Worm (Caenorhabditis elegans) whole organism, L1 larva: ENCODE data around the gene F35B12.9.

Source experiments
- C16A3.4 ChIP-seq: fragments of 150-350 bp; optimal IDR thresholded peaks from 2 replicates; lab custom pipeline; 2014; ENCODE audit warnings: missing biosample characterization, missing genetic modification characterization
- Y116A8C.19 ChIP-seq: sonication (generic microtip); optimal IDR thresholded peaks from 2 replicates; lab custom pipeline; 2016; ENCODE audit warnings: missing compliant biosample characterization, missing genetic modification characterization, borderline replicate concordance
- aha-1 ChIP-seq: fragments of 150-350 bp; optimal IDR thresholded peaks from 2 replicates; lab custom pipeline; 2014; ENCODE audit warnings: missing biosample characterization, missing genetic modification characterization
- ama-1 ChIP-seq: fragments of 150-350 bp; optimal IDR thresholded peaks from 2 replicates; lab custom pipeline; 2014
- blmp-1 ChIP-seq: fragments of 150-350 bp; optimal IDR thresholded peaks from 2 replicates; lab custom pipeline; 2014; ENCODE audit warnings: missing biosample characterization, missing genetic modification characterization
- ceh-63 ChIP-seq: fragments of 200-800 bp; sonication (Bioruptor generic); optimal IDR thresholded peaks from 2 replicates; lab custom pipeline; 2018; ENCODE audit warnings: mild to moderate bottlenecking, missing genetic modification characterization, missing compliant biosample characterization
- ceh-8 ChIP-seq: fragments of 200-800 bp; sonication (Bioruptor generic); optimal IDR thresholded peaks from 2 replicates; lab custom pipeline; 2018; ENCODE audit warnings: mild to moderate bottlenecking, missing genetic modification characterization, moderate library complexity, missing compliant biosample characterization
- ceh-82 ChIP-seq, 3 experiments: fragments of 150-350 bp in 1 of 3; sonication (generic microtip) in 2 of 3; optimal IDR thresholded peaks; 2 replicates each; lab custom pipeline; 2014 to 2017; ENCODE audit warnings: missing biosample characterization in 3 of 3, missing genetic modification characterization in 3 of 3
- ceh-88 ChIP-seq: fragments of 200-800 bp; sonication (Bioruptor generic); IDR thresholded peaks from 2 replicates; pipeline ENCODE4 v1.3.6; 2022; ENCODE audit warnings: missing genetic modification characterization, missing compliant biosample characterization
- ces-1 ChIP-seq: fragments of 150-350 bp; optimal IDR thresholded peaks from 2 replicates; lab custom pipeline; 2014; ENCODE audit warnings: missing biosample characterization, missing genetic modification reagents, missing genetic modification characterization
- dsc-1 ChIP-seq: sonication (generic microtip); optimal IDR thresholded peaks from 2 replicates; lab custom pipeline; 2016; ENCODE audit warnings: mild to moderate bottlenecking, missing genetic modification characterization, missing compliant biosample characterization
- efl-1 ChIP-seq, 4 experiments: fragments of 150-350 bp; optimal IDR thresholded peaks in 3 of 4; peaks in 1 of 4; 1 replicate in 1 of 4; 2 replicates in 3 of 4; lab custom pipeline; 2014; ENCODE audit warnings: missing biosample characterization in 2 of 4, missing genetic modification characterization in 2 of 4, missing genetic modification reagents in 2 of 4
- efl-3 ChIP-seq: fragments of 200-800 bp; sonication (Bioruptor generic); optimal IDR thresholded peaks from 2 replicates; lab custom pipeline; 2018; ENCODE audit warnings: mild to moderate bottlenecking, missing genetic modification characterization, missing compliant biosample characterization
- egl-13 ChIP-seq: sonication (generic microtip); optimal IDR thresholded peaks from 2 replicates; lab custom pipeline; 2016; ENCODE audit warnings: missing genotype, missing genetic modification reagents, missing genetic modification characterization, missing compliant biosample characterization
- elt-3 ChIP-seq, 6 experiments: fragments of 150-350 bp in 1 of 6; sonication (generic microtip); optimal IDR thresholded peaks; 2 replicates each; lab custom pipeline; 2017 to 2018; ENCODE audit warnings: missing biosample characterization in 6 of 6, missing genetic modification characterization in 6 of 6, inconsistent platforms in 1 of 6
- fkh-4 ChIP-seq: sonication (generic microtip); optimal IDR thresholded peaks from 2 replicates; lab custom pipeline; 2016; ENCODE audit warnings: missing compliant biosample characterization, missing genetic modification characterization, borderline replicate concordance
- grh-1 ChIP-seq: fragments of 200-800 bp; sonication (Bioruptor generic); IDR thresholded peaks from 2 replicates; pipeline ENCODE4 v1.3.6; 2022; ENCODE audit warnings: missing genetic modification reagents, missing genetic modification characterization, missing compliant biosample characterization
- hlh-17 ChIP-seq: fragments of 200-800 bp; sonication (Bioruptor generic); optimal IDR thresholded peaks from 2 replicates; lab custom pipeline; 2018; ENCODE audit warnings: missing genetic modification characterization, mild to moderate bottlenecking, missing compliant biosample characterization, moderate library complexity, borderline replicate concordance
- hlh-4 ChIP-seq: sonication (generic microtip); optimal IDR thresholded peaks from 2 replicates; lab custom pipeline; 2016; ENCODE audit warnings: mild to moderate bottlenecking, missing genetic modification characterization, missing compliant biosample characterization
- hpl-2 ChIP-seq: fragments of 150-350 bp; optimal IDR thresholded peaks from 2 replicates; lab custom pipeline; 2014; ENCODE audit warnings: missing biosample characterization, missing genetic modification reagents, missing genetic modification characterization
- isw-1 ChIP-seq: fragments of 200-800 bp; sonication (Bioruptor generic); IDR thresholded peaks from 2 replicates; pipeline ENCODE4 v1.3.6; 2022; ENCODE audit warnings: missing genetic modification characterization, missing compliant biosample characterization
- jun-1 ChIP-seq: fragments of 150-350 bp; optimal IDR thresholded peaks from 2 replicates; lab custom pipeline; 2014; ENCODE audit warnings: missing biosample characterization, missing genetic modification reagents, missing genetic modification characterization
- lin-15B ChIP-seq: fragments of 150-350 bp; sonication (generic microtip); optimal IDR thresholded peaks from 3 replicates; lab custom pipeline; 2014; ENCODE audit warnings: missing biosample characterization, missing genetic modification characterization
- lin-35 ChIP-seq, 2 experiments: fragments of 150-350 bp; optimal IDR thresholded peaks; 2 replicates each; lab custom pipeline; 2014; ENCODE audit warnings: missing biosample characterization in 2 of 2, missing genetic modification characterization in 2 of 2, missing genetic modification reagents in 2 of 2
- lir-3 ChIP-seq: sonication (generic microtip); optimal IDR thresholded peaks from 2 replicates; lab custom pipeline; 2016; ENCODE audit warnings: mild to moderate bottlenecking, missing genetic modification characterization, moderate library complexity, missing compliant biosample characterization; ENCODE audit not compliant: poor library complexity
- mab-9 ChIP-seq: fragments of 200-800 bp; sonication (Bioruptor generic); IDR thresholded peaks from 2 replicates; pipeline ENCODE4 v1.3.6; 2022; ENCODE audit warnings: missing genetic modification reagents, missing genetic modification characterization, missing compliant biosample characterization
- mef-2 ChIP-seq: fragments of 150-350 bp; optimal IDR thresholded peaks from 2 replicates; lab custom pipeline; 2014; ENCODE audit warnings: missing biosample characterization, missing genetic modification characterization
- mep-1 ChIP-seq: fragments of 150-350 bp; optimal IDR thresholded peaks from 2 replicates; lab custom pipeline; 2014; ENCODE audit warnings: missing biosample characterization, missing genetic modification characterization
- nhr-11 ChIP-seq: fragments of 150-350 bp; optimal IDR thresholded peaks from 2 replicates; lab custom pipeline; 2014; ENCODE audit warnings: missing biosample characterization, missing genetic modification characterization
- nhr-12 ChIP-seq: sonication (generic microtip); optimal IDR thresholded peaks from 2 replicates; lab custom pipeline; 2017; ENCODE audit warnings: missing biosample characterization, missing genetic modification characterization
- nhr-237 ChIP-seq: fragments of 150-350 bp; optimal IDR thresholded peaks from 2 replicates; lab custom pipeline; 2014; ENCODE audit warnings: missing biosample characterization, missing genetic modification characterization
- nhr-77 ChIP-seq: fragments of 150-350 bp; optimal IDR thresholded peaks from 2 replicates; lab custom pipeline; 2014; ENCODE audit warnings: missing biosample characterization, missing genetic modification characterization
- nhr-84 ChIP-seq: sonication (generic microtip); optimal IDR thresholded peaks from 2 replicates; lab custom pipeline; 2017; ENCODE audit warnings: missing biosample characterization, missing genetic modification characterization
- nhr-90 ChIP-seq: sonication (generic microtip); optimal IDR thresholded peaks from 2 replicates; lab custom pipeline; 2016; ENCODE audit warnings: mild to moderate bottlenecking, missing genetic modification characterization, missing compliant biosample characterization; ENCODE audit not compliant: poor library complexity
- pag-3 ChIP-seq: sonication (generic microtip); optimal IDR thresholded peaks from 2 replicates; lab custom pipeline; 2017; ENCODE audit warnings: missing genetic modification characterization, mild to moderate bottlenecking, missing compliant biosample characterization, antibody characterized with exemption, borderline replicate concordance; ENCODE audit not compliant: insufficient read depth
- pax-3 ChIP-seq: fragments of 200-800 bp; sonication (Bioruptor generic); optimal IDR thresholded peaks from 2 replicates; lab custom pipeline; 2018; ENCODE audit warnings: mild to moderate bottlenecking, missing genetic modification characterization, moderate library complexity, missing compliant biosample characterization
- rnt-1 ChIP-seq: sonication (generic microtip); optimal IDR thresholded peaks from 2 replicates; lab custom pipeline; 2016; ENCODE audit warnings: mild to moderate bottlenecking, missing genetic modification characterization, moderate library complexity, missing compliant biosample characterization
- snpc-4 ChIP-seq: fragments of 150-350 bp; optimal IDR thresholded peaks from 2 replicates; lab custom pipeline; 2014; ENCODE audit warnings: missing biosample characterization, missing genetic modification characterization
- snu-23 ChIP-seq: sonication (generic microtip); optimal IDR thresholded peaks from 2 replicates; lab custom pipeline; 2016; ENCODE audit warnings: missing genetic modification characterization, missing compliant biosample characterization
- sox-4 ChIP-seq: sonication (generic microtip); optimal IDR thresholded peaks from 2 replicates; lab custom pipeline; 2016; ENCODE audit warnings: missing genetic modification characterization, missing compliant biosample characterization
- sptf-1 ChIP-seq: fragments of 150-350 bp; optimal IDR thresholded peaks from 2 replicates; lab custom pipeline; 2014; ENCODE audit warnings: missing biosample characterization, missing genetic modification characterization
- swsn-7 ChIP-seq: sonication (generic microtip); optimal IDR thresholded peaks from 2 replicates; lab custom pipeline; 2016; ENCODE audit warnings: missing genetic modification characterization, missing compliant biosample characterization
- tbx-2 ChIP-seq: sonication (generic microtip); optimal IDR thresholded peaks from 2 replicates; lab custom pipeline; 2016; ENCODE audit warnings: missing genetic modification characterization, missing compliant biosample characterization
- tlp-1 ChIP-seq: fragments of 150-350 bp; optimal IDR thresholded peaks from 2 replicates; lab custom pipeline; 2014; ENCODE audit warnings: missing biosample characterization, missing genetic modification characterization
- unc-130 ChIP-seq: fragments of 150-350 bp; optimal IDR thresholded peaks from 2 replicates; lab custom pipeline; 2017; ENCODE audit warnings: missing biosample characterization, missing genetic modification characterization, inconsistent platforms
- unc-30 ChIP-seq: sonication (generic microtip); optimal IDR thresholded peaks from 2 replicates; lab custom pipeline; 2017; ENCODE audit warnings: missing biosample characterization, missing genetic modification characterization
- unc-62 ChIP-seq: fragments of 150-350 bp; optimal IDR thresholded peaks from 2 replicates; lab custom pipeline; 2014; ENCODE audit warnings: missing biosample characterization, missing genetic modification reagents, missing genetic modification characterization
- unc-98 ChIP-seq: fragments of 200-800 bp; sonication (Bioruptor generic); IDR thresholded peaks from 2 replicates; pipeline ENCODE4 v1.3.6; 2022; ENCODE audit warnings: missing genetic modification characterization, missing compliant biosample characterization
- xbp-1 ChIP-seq: sonication (generic microtip); optimal IDR thresholded peaks from 2 replicates; lab custom pipeline; 2016; ENCODE audit warnings: missing genetic modification characterization, missing compliant biosample characterization
- zag-1 ChIP-seq: fragments of 150-350 bp; optimal IDR thresholded peaks from 2 replicates; lab custom pipeline; 2014; ENCODE audit warnings: missing biosample characterization, missing genetic modification characterization
- zip-4 ChIP-seq: fragments of 200-800 bp; sonication (Bioruptor generic); optimal IDR thresholded peaks from 2 replicates; lab custom pipeline; 2018; ENCODE audit warnings: mild to moderate bottlenecking, missing genetic modification characterization, moderate library complexity, missing compliant biosample characterization
- ztf-4 ChIP-seq: fragments of 150-350 bp; optimal IDR thresholded peaks from 2 replicates; lab custom pipeline; 2014; ENCODE audit warnings: missing biosample characterization, missing genetic modification characterization

F35B12.9 gene

DNA sequence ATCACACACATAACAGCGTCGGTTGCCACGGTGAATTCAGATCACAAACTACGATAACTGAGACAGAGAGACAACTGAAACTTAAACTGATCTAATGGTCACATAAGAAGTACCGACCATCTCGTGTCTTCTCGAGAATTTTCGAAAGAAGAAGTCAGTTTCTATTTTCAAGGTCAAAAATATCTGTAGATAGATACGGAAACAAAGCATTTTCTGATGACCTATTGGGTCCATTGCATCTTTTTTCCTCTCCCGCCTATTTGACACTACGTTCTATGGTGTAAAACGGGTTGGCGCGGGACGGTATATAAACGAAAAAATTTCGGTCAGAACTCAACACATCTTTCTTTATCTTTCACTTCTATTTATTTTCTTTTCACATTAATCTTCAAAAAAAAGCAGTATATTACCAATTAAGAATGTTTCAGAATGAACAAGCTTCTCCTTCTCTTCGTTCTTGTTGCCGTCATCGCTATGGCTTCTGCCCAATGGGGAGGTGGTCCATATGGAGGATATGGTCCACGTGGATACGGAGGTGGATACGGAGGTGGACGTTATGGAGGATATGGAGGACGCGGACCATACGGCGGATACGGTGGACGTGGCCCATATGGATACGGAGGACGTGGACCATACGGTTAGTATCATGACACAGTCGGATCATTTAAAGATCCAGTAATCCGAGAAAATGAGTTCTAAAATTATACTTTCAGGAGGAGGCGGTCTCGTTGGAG, 15.1 kb downstream of the F35B12.9 start, which contains the start of gene nlp-24:
TSS of gene nlp-24 (plus strand) at position 429 of the 734 bp plus-strand sequence.
- peak; percentile 59 for TF ChIP-seq blmp-1 (tag; lab: Kevin White, UChicago)
- TF ChIP-seq snu-23 (GFP tag; lab: Kevin White, UChicago) = peak; percentile 72
- no peak for TF ChIP-seq zag-1 (tag; lab: Kevin White, UChicago)
- no peak for TF ChIP-seq dsc-1 (tag; lab: Kevin White, UChicago)
- TF ChIP-seq hlh-4 (tag; lab: Kevin White, UChicago) = no peak
- no peak for TF ChIP-seq efl-3 (GFP tag; lab: Kevin White, UChicago)
- peak in 5 of 6 experiments; percentile 5 to 78 (median 36) for TF ChIP-seq elt-3 (tag; optimal IDR thresholded peaks at IDR 0.05; lab: Kevin White, UChicago)
- TF ChIP-seq hpl-2 (GFP tag; lab: Kevin White, UChicago) = no peak
- no peak for TF ChIP-seq zip-4 (GFP tag; lab: Kevin White, UChicago)
- no peak for TF ChIP-seq tlp-1 (tag; lab: Kevin White, UChicago)
- TF ChIP-seq nhr-84 (tag; lab: Kevin White, UChicago) = no peak
- no peak for TF ChIP-seq pag-3 (tag; lab: Kevin White, UChicago)
- no peak for TF ChIP-seq C16A3.4 (tag; lab: Kevin White, UChicago)
- TF ChIP-seq ceh-63 (GFP tag; lab: Kevin White, UChicago) = no peak
- TF ChIP-seq Y116A8C.19 (tag; lab: Kevin White, UChicago) = no peak
- no peak for TF ChIP-seq nhr-77 (tag; lab: Kevin White, UChicago)
- TF ChIP-seq nhr-90 (tag; lab: Kevin White, UChicago) = peak; percentile 33
- no peak for TF ChIP-seq mef-2 (tag; lab: Kevin White, UChicago)
- TF ChIP-seq egl-13 (tag; lab: Kevin White, UChicago) = no peak
- TF ChIP-seq nhr-12 (tag; lab: Kevin White, UChicago) = no peak
- no peak for TF ChIP-seq ama-1 (lab: Kevin White, UChicago)
- TF ChIP-seq unc-130 (tag; lab: Kevin White, UChicago) = no peak
- peak in 1 of 2 experiments; percentile 24 for TF ChIP-seq lin-35 (GFP tag; optimal IDR thresholded peaks at IDR 0.05; lab: Kevin White, UChicago)
- TF ChIP-seq pax-3 = no peak
- no peak for TF ChIP-seq xbp-1 (tag; lab: Kevin White, UChicago)
- no peak for TF ChIP-seq rnt-1 (tag; lab: Kevin White, UChicago)
- no peak for TF ChIP-seq ztf-4
- no peak for TF ChIP-seq unc-62 (GFP tag; lab: Kevin White, UChicago)
- no peak for TF ChIP-seq mab-9 (GFP tag; lab: Robert Waterston, UW)
- TF ChIP-seq ceh-82 (tag; optimal IDR thresholded peaks at IDR 0.05; lab: Kevin White, UChicago) = no peak
- TF ChIP-seq aha-1 (tag; lab: Kevin White, UChicago) = no peak
- TF ChIP-seq sox-4 (tag; lab: Kevin White, UChicago) = no peak
- no peak for TF ChIP-seq sptf-1 (tag; lab: Kevin White, UChicago)
- TF ChIP-seq grh-1 (GFP tag; lab: Robert Waterston, UW) = peak; percentile 75
- TF ChIP-seq snpc-4 (tag; lab: Kevin White, UChicago) = no peak
- no peak for TF ChIP-seq swsn-7 (tag; lab: Kevin White, UChicago)
- no peak for TF ChIP-seq lin-15B
- no peak for TF ChIP-seq unc-30 (tag; lab: Kevin White, UChicago)
- peak; percentile 12 for TF ChIP-seq tbx-2 (tag; lab: Kevin White, UChicago)
- no peak for TF ChIP-seq lir-3
- TF ChIP-seq ces-1 = no peak
- no peak for TF ChIP-seq jun-1 (tag; lab: Kevin White, UChicago)
- no peak for TF ChIP-seq unc-98 (GFP tag; lab: Robert Waterston, UW)
- no peak for TF ChIP-seq mep-1 (tag; lab: Kevin White, UChicago)
- TF ChIP-seq nhr-237 (tag; lab: Kevin White, UChicago) = no peak
- no peak for TF ChIP-seq fkh-4
- TF ChIP-seq isw-1 (GFP tag; lab: Robert Waterston, UW) = no peak
- TF ChIP-seq hlh-17 = no peak
- TF ChIP-seq ceh-8 (GFP tag; lab: Kevin White, UChicago) = no peak
- no peak for TF ChIP-seq nhr-11 (tag; lab: Kevin White, UChicago)
- TF ChIP-seq ceh-88 = no peak
- no peak for TF ChIP-seq efl-1 (optimal IDR thresholded peaks at IDR 0.05; lab: Kevin White, UChicago)
- TF ChIP-seq efl-1 (GFP tag; optimal IDR thresholded peaks at IDR 0.05 in 1 of 2; lab: Kevin White, UChicago) = peak in 1 of 2 experiments; percentile 33
